Worm (Caenorhabditis elegans) whole organism, early embryonic: ENCODE results near the gene sluh-7.

Experiments
- B0310.2 ChIP-seq: sonication (generic microtip); optimal IDR thresholded peaks from 2 replicates; lab custom pipeline; 2016; ENCODE audit warnings: mild to moderate bottlenecking, missing genetic modification characterization, missing compliant biosample characterization
- F13C5.2 ChIP-seq: sonication (generic microtip); optimal IDR thresholded peaks from 2 replicates; lab custom pipeline; 2017; ENCODE audit warnings: mild to moderate bottlenecking, missing genetic modification characterization, inconsistent platforms, missing compliant biosample characterization
- aly-1 ChIP-seq: sonication (generic microtip); optimal IDR thresholded peaks from 2 replicates; lab custom pipeline; 2016; ENCODE audit warnings: missing genetic modification characterization, missing compliant biosample characterization
- ama-1 ChIP-seq: fragments of 150-350 bp; optimal IDR thresholded peaks from 2 replicates; lab custom pipeline; 2014
- ceh-13 ChIP-seq: fragments of 200-800 bp; sonication (Bioruptor generic); optimal IDR thresholded peaks from 2 replicates; lab custom pipeline; 2018; ENCODE audit warnings: mild to moderate bottlenecking, missing genetic modification characterization, missing compliant biosample characterization
- ceh-36 ChIP-seq: sonication (generic microtip); optimal IDR thresholded peaks from 2 replicates; lab custom pipeline; 2016; ENCODE audit warnings: missing genetic modification characterization, inconsistent platforms, missing compliant biosample characterization
- ets-7 ChIP-seq: sonication (generic microtip); optimal IDR thresholded peaks from 2 replicates; lab custom pipeline; 2016; ENCODE audit warnings: missing genotype, missing genetic modification characterization, missing compliant biosample characterization
- flt-1 ChIP-seq: fragments of 200-800 bp; sonication (Bioruptor generic); IDR thresholded peaks from 2 replicates; pipeline ENCODE4 v1.3.6; 2022; ENCODE audit warnings: missing genetic modification characterization, missing compliant biosample characterization
- hmbx-1 ChIP-seq: sonication (generic microtip); optimal IDR thresholded peaks from 2 replicates; lab custom pipeline; 2016; ENCODE audit warnings: mild to moderate bottlenecking, missing genetic modification characterization, missing compliant biosample characterization
- hmg-4 ChIP-seq: fragments of 200-800 bp; sonication (Bioruptor generic); optimal IDR thresholded peaks from 2 replicates; lab custom pipeline; 2018; ENCODE audit warnings: mild to moderate bottlenecking, missing genetic modification characterization, missing compliant biosample characterization
- hnd-1 ChIP-seq: sonication (generic microtip); optimal IDR thresholded peaks from 2 replicates; lab custom pipeline; 2016; ENCODE audit warnings: missing genetic modification characterization, missing compliant biosample characterization
- pes-1 ChIP-seq: fragments of 200-800 bp; sonication (Bioruptor generic); IDR thresholded peaks from 2 replicates; pipeline ENCODE4 v1.3.6; 2022; ENCODE audit warnings: missing genetic modification reagents, missing genetic modification characterization, missing compliant biosample characterization
- scrt-1 ChIP-seq: fragments of 200-800 bp; sonication (Bioruptor generic); IDR thresholded peaks from 2 replicates; pipeline ENCODE4 v1.3.6; 2022; ENCODE audit warnings: missing genetic modification characterization, missing compliant biosample characterization
- sea-1 ChIP-seq: fragments of 200-800 bp; sonication (Bioruptor generic); conservative IDR thresholded peaks from 2 replicates; pipeline ENCODE4 v1.3.6; 2022; ENCODE audit warnings: missing genetic modification characterization, missing compliant biosample characterization
- tbx-11 ChIP-seq: fragments of 200-800 bp; sonication (Bioruptor generic); IDR thresholded peaks from 2 replicates; pipeline ENCODE4 v1.3.6; 2022; ENCODE audit warnings: missing genetic modification characterization, missing compliant biosample characterization
- tbx-37 ChIP-seq: fragments of 200-800 bp; sonication (Bioruptor generic); conservative IDR thresholded peaks from 2 replicates; pipeline ENCODE4 v1.3.6; 2022; ENCODE audit warnings: missing genetic modification reagents, missing genetic modification characterization, missing compliant biosample characterization
- tra-4 ChIP-seq: sonication (generic microtip); optimal IDR thresholded peaks from 2 replicates; lab custom pipeline; 2017; ENCODE audit warnings: missing genetic modification characterization, missing compliant biosample characterization

The sluh-7 gene

ce11 chrV:10387412-10387811 is 31.8 kb upstream of the sluh-7 start:
- TF ChIP-seq hnd-1 (tag; lab: Kevin White, UChicago) (no peak), tra-4 (tag; lab: Kevin White, UChicago) (no peak), tbx-11 (GFP tag; lab: Robert Waterston, UW) (no peak), hmg-4 (no peak), flt-1 (GFP tag; lab: Robert Waterston, UW) (no peak), pes-1 (GFP tag; lab: Robert Waterston, UW) (no peak), ceh-36 (tag; lab: Kevin White, UChicago) (no peak), tbx-37 (GFP tag; lab: Robert Waterston, UW) (no peak), ets-7 (tag; lab: Kevin White, UChicago) (no peak), scrt-1 (GFP tag; lab: Robert Waterston, UW) (no peak), F13C5.2 (tag; lab: Kevin White, UChicago) (no peak), ama-1 (lab: Kevin White, UChicago) (no peak), ceh-13 (GFP tag; lab: Kevin White, UChicago) (no peak), hmbx-1 (no peak)

DNA sequence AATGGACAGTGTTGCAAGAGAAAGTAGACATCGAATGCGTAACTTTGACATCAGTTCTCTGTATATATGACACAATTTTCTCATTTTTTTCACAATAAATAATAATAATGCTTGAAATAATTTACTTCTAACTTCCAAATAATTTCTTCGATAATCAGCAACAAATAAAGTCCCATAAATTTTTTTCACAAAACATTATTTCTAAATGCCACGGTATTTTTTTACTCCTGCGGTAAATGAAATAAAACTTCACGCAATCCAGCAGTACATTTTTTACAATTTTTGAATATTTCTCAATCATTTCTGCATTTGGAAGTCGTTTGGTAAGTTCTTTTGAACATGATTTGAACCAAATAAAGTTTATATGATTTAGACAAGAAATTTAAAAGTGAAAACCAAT is 28.3 kb upstream of the sluh-7 start, which contains the start of gene spe-10:
Gene spe-10 (plus strand): TSS at position 301 of the 400 bp plus-strand sequence.
- no peak for TF ChIP-seq hnd-1 (tag; lab: Kevin White, UChicago)
- no peak for TF ChIP-seq aly-1 (tag; lab: Kevin White, UChicago)
- TF ChIP-seq ceh-36 (tag; lab: Kevin White, UChicago): no peak
- TF ChIP-seq scrt-1 (GFP tag; lab: Robert Waterston, UW): no peak
- TF ChIP-seq tra-4 (tag; lab: Kevin White, UChicago): no peak
- no peak for TF ChIP-seq ets-7 (tag; lab: Kevin White, UChicago)
- TF ChIP-seq hmbx-1: no peak
- TF ChIP-seq F13C5.2 (tag; lab: Kevin White, UChicago): no peak
- TF ChIP-seq sea-1: no peak
- TF ChIP-seq flt-1 (GFP tag; lab: Robert Waterston, UW): no peak
- TF ChIP-seq hmg-4: no peak
- no peak for TF ChIP-seq tbx-37 (GFP tag; lab: Robert Waterston, UW)
- no peak for TF ChIP-seq B0310.2 (tag; lab: Kevin White, UChicago)
- TF ChIP-seq tbx-11 (GFP tag; lab: Robert Waterston, UW): no peak
- no peak for TF ChIP-seq ama-1 (lab: Kevin White, UChicago)
- no peak for TF ChIP-seq ceh-13 (GFP tag; lab: Kevin White, UChicago)
- TF ChIP-seq pes-1 (GFP tag; lab: Robert Waterston, UW): no peak

- TF ChIP-seq hnd-1 (tag; lab: Kevin White, UChicago) (no peak), pes-1 (GFP tag; lab: Robert Waterston, UW) (no peak), sea-1 (no peak), ceh-13 (GFP tag; lab: Kevin White, UChicago) (no peak), ceh-36 (tag; lab: Kevin White, UChicago) (no peak), tbx-11 (GFP tag; lab: Robert Waterston, UW) (no peak), tra-4 (tag; lab: Kevin White, UChicago) (no peak), flt-1 (GFP tag; lab: Robert Waterston, UW) (no peak), scrt-1 (GFP tag; lab: Robert Waterston, UW) (no peak)
Observed at ce11 chrV:10382142-10382541, 26.5 kb upstream of the sluh-7 start, which contains the start of gene pqn-2. pqn-2 (plus strand) TSS chrV:10382442.

DNA sequence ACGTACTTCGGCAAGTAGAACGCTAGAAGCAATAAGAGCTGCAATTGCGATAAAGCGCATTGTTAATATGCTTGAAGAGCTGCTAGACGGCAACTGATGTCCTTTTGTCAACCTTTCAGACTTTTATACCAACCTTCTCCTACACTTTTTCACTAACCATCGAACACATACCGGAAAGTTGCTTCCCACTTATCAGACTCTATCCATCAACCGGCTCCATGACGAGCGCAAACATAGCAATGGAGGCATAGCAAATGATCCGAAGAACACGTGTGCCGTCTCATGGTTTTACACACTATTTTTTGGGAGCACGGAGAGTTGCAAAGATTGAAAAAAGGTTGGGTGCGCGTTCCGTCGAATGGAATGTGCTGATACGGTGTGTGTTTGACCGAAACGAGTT is 26.1 kb upstream of the sluh-7 start, which contains the start of gene abu-1:
Gene abu-1 (minus strand): TSS at position 101 of the 400 bp plus-strand sequence.
- no peak for TF ChIP-seq pes-1 (GFP tag; lab: Robert Waterston, UW)
- no peak for TF ChIP-seq F13C5.2 (tag; lab: Kevin White, UChicago)
- no peak for TF ChIP-seq aly-1 (tag; lab: Kevin White, UChicago)
- TF ChIP-seq tbx-37 (GFP tag; lab: Robert Waterston, UW): no peak
- no peak for TF ChIP-seq hnd-1 (tag; lab: Kevin White, UChicago)
- TF ChIP-seq B0310.2 (tag; lab: Kevin White, UChicago): no peak
- TF ChIP-seq ceh-36 (tag; lab: Kevin White, UChicago): no peak
- no peak for TF ChIP-seq sea-1
- no peak for TF ChIP-seq tra-4 (tag; lab: Kevin White, UChicago)

DNA sequence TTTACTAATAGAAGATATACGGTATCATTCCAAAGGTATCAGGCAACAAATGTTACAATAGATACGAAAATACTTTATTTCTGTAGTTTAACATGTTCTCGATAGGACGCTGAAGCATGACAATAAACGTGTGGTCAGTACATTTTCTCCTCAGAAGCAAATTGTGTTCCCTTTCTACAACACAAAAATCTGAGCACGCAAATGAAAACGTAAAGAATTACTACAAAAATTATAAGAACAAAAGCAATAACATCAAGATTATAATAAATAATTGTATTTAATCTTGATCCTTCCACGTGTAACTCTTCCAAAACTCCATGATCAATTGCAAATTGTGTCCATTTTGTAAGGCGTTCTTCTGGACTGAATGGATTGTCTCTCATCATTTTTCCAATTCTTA is 24.1 kb upstream of the sluh-7 start:
- TF ChIP-seq pes-1 (GFP tag; lab: Robert Waterston, UW) (no peak), hmg-4 (no peak), tbx-11 (GFP tag; lab: Robert Waterston, UW) (no peak), hmbx-1 (no peak), ceh-13 (GFP tag; lab: Kevin White, UChicago) (no peak), aly-1 (tag; lab: Kevin White, UChicago) (no peak), tbx-37 (GFP tag; lab: Robert Waterston, UW) (no peak), scrt-1 (GFP tag; lab: Robert Waterston, UW) (no peak), F13C5.2 (tag; lab: Kevin White, UChicago) (no peak), sea-1 (no peak), flt-1 (GFP tag; lab: Robert Waterston, UW) (no peak), hnd-1 (tag; lab: Kevin White, UChicago) (no peak), ets-7 (tag; lab: Kevin White, UChicago) (no peak), ama-1 (lab: Kevin White, UChicago) (no peak)

ce11 chrV:10379293-10379692 is 23.7 kb upstream of the sluh-7 start, which contains the start of gene AC3.12:
AC3.12 (minus strand) TSS chrV:10379393.
- no peak for TF ChIP-seq aly-1 (tag; lab: Kevin White, UChicago)
- no peak for TF ChIP-seq tbx-37 (GFP tag; lab: Robert Waterston, UW)
- TF ChIP-seq hmg-4: no peak
- TF ChIP-seq sea-1: no peak
- TF ChIP-seq pes-1 (GFP tag; lab: Robert Waterston, UW): no peak
- no peak for TF ChIP-seq B0310.2 (tag; lab: Kevin White, UChicago)

ce11 chrV:10371951-10372350 is 16.3 kb upstream of the sluh-7 start, which contains the start of gene ugt-49:
ugt-49 (plus strand) TSS chrV:10372321.
- TF ChIP-seq tbx-11 (GFP tag; lab: Robert Waterston, UW) (no peak), flt-1 (GFP tag; lab: Robert Waterston, UW) (no peak), hnd-1 (tag; lab: Kevin White, UChicago) (no peak), B0310.2 (tag; lab: Kevin White, UChicago) (no peak), scrt-1 (GFP tag; lab: Robert Waterston, UW) (no peak), ama-1 (lab: Kevin White, UChicago) (no peak), hmg-4 (no peak), pes-1 (GFP tag; lab: Robert Waterston, UW) (no peak), sea-1 (no peak), ceh-13 (GFP tag; lab: Kevin White, UChicago) (no peak), ets-7 (tag; lab: Kevin White, UChicago) (no peak), tbx-37 (GFP tag; lab: Robert Waterston, UW) (no peak), tra-4 (tag; lab: Kevin White, UChicago) (no peak), aly-1 (tag; lab: Kevin White, UChicago) (no peak), F13C5.2 (tag; lab: Kevin White, UChicago) (no peak), hmbx-1 (no peak), ceh-36 (tag; lab: Kevin White, UChicago) (no peak)
